Fruit fly (Drosophila melanogaster) whole organism, pupa: ENCODE measurements around the gene CG31191.

Source experiments
- CG12605 ChIP-seq: fragments of 200-800 bp; sonication (Bioruptor generic); IDR thresholded peaks from 2 replicates; pipeline ENCODE4 v1.3.6; 2022; ENCODE audit warnings: missing biosample characterization, missing genetic modification characterization
- CG14655 ChIP-seq: fragments of 200-800 bp; sonication (Bioruptor generic); optimal IDR thresholded peaks from 3 replicates; lab custom pipeline; 2017; ENCODE audit warnings: mild to moderate bottlenecking, missing biosample characterization, missing genetic modification reagents, missing genetic modification characterization
- CG17806 ChIP-seq: fragments of 200-800 bp; sonication (Bioruptor generic); optimal IDR thresholded peaks from 2 replicates; lab custom pipeline; 2018; ENCODE audit warnings: missing biosample characterization, mild to moderate bottlenecking, missing genetic modification characterization, moderate library complexity
- CG32121 ChIP-seq: fragments of 200-800 bp; sonication (Bioruptor generic); IDR thresholded peaks from 2 replicates; pipeline ENCODE4 v1.3.6; 2022; ENCODE audit warnings: missing biosample characterization, missing genetic modification characterization
- CG8159 ChIP-seq: fragments of 200-800 bp; sonication (Bioruptor generic); optimal IDR thresholded peaks from 3 replicates; lab custom pipeline; 2018; ENCODE audit warnings: missing biosample characterization, mild to moderate bottlenecking, missing genetic modification characterization, moderate library complexity
- CG9948 ChIP-seq: fragments of 200-800 bp; sonication (Bioruptor generic); optimal IDR thresholded peaks from 2 replicates; lab custom pipeline; 2018; ENCODE audit warnings: missing biosample characterization, mild to moderate bottlenecking, missing genetic modification characterization, moderate library complexity
- EcR ChIP-seq: fragments of 200-800 bp; sonication (Bioruptor generic); optimal IDR thresholded peaks from 3 replicates; lab custom pipeline; 2019; ENCODE audit warnings: missing biosample characterization, missing genetic modification characterization, mild to moderate bottlenecking, moderate library complexity, missing genetic modification reagents
- Pif1B ChIP-seq: fragments of 200-800 bp; sonication (Bioruptor generic); optimal IDR thresholded peaks from 3 replicates; lab custom pipeline; 2016; ENCODE audit warnings: missing biosample characterization, missing genetic modification characterization
- fd96Ca ChIP-seq: fragments of 200-800 bp; sonication (Bioruptor generic); IDR thresholded peaks from 3 replicates; pipeline ENCODE4 v1.3.6; 2022; ENCODE audit warnings: missing biosample characterization, missing genetic modification characterization

DNA sequence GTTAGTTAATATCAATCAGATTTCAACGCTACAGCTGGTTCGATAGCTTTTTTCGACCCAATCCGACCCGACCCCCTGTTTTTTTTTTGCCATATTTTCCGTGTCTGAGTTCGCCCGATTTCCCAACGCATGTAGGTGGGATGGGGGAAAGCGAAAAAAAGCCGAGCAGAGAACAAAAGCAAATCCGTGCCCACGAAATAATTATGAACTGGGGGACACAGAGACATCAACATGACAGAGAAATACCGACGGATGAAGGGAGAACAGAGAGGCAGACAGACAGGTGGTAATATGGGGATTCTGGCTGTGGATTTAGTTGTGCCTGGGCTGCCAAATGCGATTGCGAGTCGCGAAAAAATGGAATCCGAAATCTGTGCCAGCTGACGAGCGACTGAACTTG is 43.7 kb upstream of the CG31191 start:
- no peak for TF ChIP-seq CG17806 (tag; lab: Kevin White, UChicago)
- no peak for TF ChIP-seq Pif1B (GFP tag; lab: Kevin White, UChicago)
- TF ChIP-seq fd96Ca: no peak
- no peak for TF ChIP-seq CG9948 (tag; lab: Kevin White, UChicago)
- no peak for TF ChIP-seq CG12605
- no peak for TF ChIP-seq CG14655 (GFP tag; lab: Kevin White, UChicago)
- no peak for TF ChIP-seq EcR (GFP tag; lab: Kevin White, UChicago)
- TF ChIP-seq CG32121: no peak
- no peak for TF ChIP-seq CG8159 (tag; lab: Kevin White, UChicago)
